Worm (Caenorhabditis elegans): Measurements from ENCODE around the gene pgp-7.

DNA sequence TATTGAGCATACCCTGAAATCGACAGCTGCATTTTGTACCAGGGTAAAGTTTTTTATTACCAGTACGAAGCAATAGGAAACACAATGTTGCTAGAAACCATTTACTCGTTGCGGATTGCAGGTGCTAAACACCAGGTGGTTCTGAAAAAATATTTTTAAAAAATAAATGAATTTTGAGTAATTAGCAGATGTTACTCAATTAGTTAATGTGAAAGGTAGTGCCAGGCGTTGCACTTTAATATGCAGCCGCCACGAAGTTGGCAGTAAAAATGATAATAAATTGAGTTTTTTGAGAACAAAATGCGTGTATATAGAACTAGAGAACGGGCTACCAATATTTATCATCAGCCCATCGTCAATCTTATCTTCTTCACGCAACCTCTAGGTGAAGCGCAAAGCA, 49.6 kb upstream of the pgp-7 start, which contains the start of gene nstp-9:
- TF ChIP-seq nhr-23 (tag; optimal IDR thresholded peaks at IDR 0.05) (no peak), nfya-1 (tag; optimal IDR thresholded peaks at IDR 0.05; ENCODE audit: insufficient read depth) (no peak), ztf-11 (tag; optimal IDR thresholded peaks at IDR 0.05) (no peak), fkh-10 (GFP tag; optimal IDR thresholded peaks at IDR 0.05) (no peak), fkh-2 (tag; optimal IDR thresholded peaks at IDR 0.05) (no peak), nhr-237 (tag; optimal IDR thresholded peaks at IDR 0.05) (no peak), mdl-1 (tag; optimal IDR thresholded peaks at IDR 0.05) (no peak), ama-1 (optimal IDR thresholded peaks at IDR 0.05) (no peak), aly-2 (tag; optimal IDR thresholded peaks at IDR 0.05) (no peak)
